Fruit fly (Drosophila melanogaster) whole organism, prepupa: ENCODE results near the gene CG33689.

Source experiments
- Blimp-1 ChIP-seq: fragments of 200-800 bp; sonication (Bioruptor generic); optimal IDR thresholded peaks from 3 replicates; lab custom pipeline; 2017; ENCODE audit warnings: missing biosample characterization, missing genetic modification characterization, mild to moderate bottlenecking, moderate library complexity, missing genetic modification reagents
- CG10631 ChIP-seq: fragments of 200-800 bp; sonication (Bioruptor generic); optimal IDR thresholded peaks from 2 replicates; lab custom pipeline; 2016; ENCODE audit warnings: missing biosample characterization, missing genetic modification characterization
- CG10669 ChIP-seq: fragments of 200-800 bp; sonication (Bioruptor generic); optimal IDR thresholded peaks from 3 replicates; lab custom pipeline; 2018; ENCODE audit warnings: missing biosample characterization, mild to moderate bottlenecking, missing genetic modification characterization, moderate library complexity
- CG11294 ChIP-seq: fragments of 200-800 bp; sonication (Bioruptor generic); IDR thresholded peaks from 2 replicates; pipeline ENCODE4 v1.3.6; 2022; ENCODE audit warnings: missing biosample characterization, missing genetic modification characterization
- CG11762 ChIP-seq: fragments of 200-800 bp; sonication (Bioruptor generic); optimal IDR thresholded peaks from 3 replicates; lab custom pipeline; 2016; ENCODE audit warnings: missing biosample characterization, missing genetic modification characterization; ENCODE audit not compliant: insufficient read depth
- CG15336 ChIP-seq: fragments of 200-800 bp; sonication (Bioruptor generic); IDR thresholded peaks from 2 replicates; pipeline ENCODE4 v1.3.6; 2022; ENCODE audit warnings: missing biosample characterization, missing genetic modification characterization
- CG1621 ChIP-seq: fragments of 200-800 bp; sonication (Bioruptor generic); optimal IDR thresholded peaks from 3 replicates; lab custom pipeline; 2018; ENCODE audit warnings: missing biosample characterization, mild to moderate bottlenecking, missing genetic modification characterization
- CG16779 ChIP-seq: fragments of 200-800 bp; sonication (Bioruptor generic); optimal IDR thresholded peaks from 3 replicates; lab custom pipeline; 2017; ENCODE audit warnings: missing biosample characterization, mild to moderate bottlenecking, missing genetic modification characterization
- CG3032 ChIP-seq: fragments of 200-800 bp; optimal IDR thresholded peaks from 2 replicates; lab custom pipeline; 2019; ENCODE audit warnings: missing biosample characterization, mild to moderate bottlenecking, missing genetic modification characterization, moderate library complexity
- CG31627 ChIP-seq: fragments of 200-800 bp; sonication (Bioruptor generic); optimal IDR thresholded peaks from 3 replicates; lab custom pipeline; 2016; ENCODE audit warnings: missing biosample characterization, missing genetic modification characterization
- CG32006 ChIP-seq: fragments of 200-800 bp; sonication (Bioruptor generic); optimal IDR thresholded peaks from 3 replicates; lab custom pipeline; 2017; ENCODE audit warnings: missing biosample characterization, mild to moderate bottlenecking, missing genetic modification characterization
- CG34406 ChIP-seq: fragments of 200-800 bp; sonication (Bioruptor generic); optimal IDR thresholded peaks from 3 replicates; lab custom pipeline; 2016; ENCODE audit warnings: missing biosample characterization, missing genetic modification characterization
- CG3919 ChIP-seq: fragments of 200-800 bp; sonication (Bioruptor generic); optimal IDR thresholded peaks from 3 replicates; lab custom pipeline; 2016; ENCODE audit warnings: missing biosample characterization, missing genetic modification characterization
- CG4318 ChIP-seq: fragments of 200-800 bp; sonication (Bioruptor generic); optimal IDR thresholded peaks from 3 replicates; lab custom pipeline; 2017; ENCODE audit warnings: missing biosample characterization, mild to moderate bottlenecking, missing genetic modification characterization
- CG6163 ChIP-seq: fragments of 200-800 bp; sonication (Bioruptor generic); IDR thresholded peaks from 3 replicates; pipeline ENCODE4 v1.3.6; 2022; ENCODE audit warnings: missing biosample characterization, missing genetic modification characterization
- CG6792 ChIP-seq: fragments of 200-800 bp; sonication (Bioruptor generic); optimal IDR thresholded peaks from 3 replicates; lab custom pipeline; 2016; ENCODE audit warnings: missing biosample characterization, missing genetic modification characterization
- CG6808 ChIP-seq: fragments of 200-800 bp; sonication (Bioruptor generic); optimal IDR thresholded peaks from 3 replicates; lab custom pipeline; 2017; ENCODE audit warnings: missing biosample characterization, missing genetic modification characterization, mild to moderate bottlenecking, moderate library complexity, missing genetic modification reagents
- CG8119 ChIP-seq: fragments of 200-800 bp; sonication (Bioruptor generic); IDR thresholded peaks from 3 replicates; pipeline ENCODE4 v1.3.6; 2022; ENCODE audit warnings: missing biosample characterization, missing genetic modification characterization
- Eip75B ChIP-seq: fragments of 200-800 bp; sonication (Bioruptor generic); optimal IDR thresholded peaks from 3 replicates; lab custom pipeline; 2016; ENCODE audit warnings: missing biosample characterization, missing genetic modification characterization
- Hr38 ChIP-seq: sonication (Bioruptor generic); optimal IDR thresholded peaks from 2 replicates; lab custom pipeline; 2016; ENCODE audit warnings: missing biosample characterization, missing genetic modification characterization
- Hr4 ChIP-seq: fragments of 200-800 bp; sonication (Bioruptor generic); optimal IDR thresholded peaks from 3 replicates; lab custom pipeline; 2016; ENCODE audit warnings: missing biosample characterization, missing genetic modification characterization
- Lpt ChIP-seq: fragments of 200-800 bp; sonication (Bioruptor generic); optimal IDR thresholded peaks from 3 replicates; lab custom pipeline; 2016; ENCODE audit warnings: missing biosample characterization, missing genetic modification characterization
- Met ChIP-seq: fragments of 200-800 bp; sonication (Bioruptor generic); optimal IDR thresholded peaks from 3 replicates; lab custom pipeline; 2016; ENCODE audit warnings: missing biosample characterization, missing genetic modification characterization
- Smox ChIP-seq: fragments of 200-800 bp; sonication (Bioruptor generic); optimal IDR thresholded peaks from 3 replicates; lab custom pipeline; 2016; ENCODE audit warnings: missing biosample characterization, missing genetic modification characterization
- Sox102F ChIP-seq: fragments of 200-800 bp; sonication (Bioruptor generic); optimal IDR thresholded peaks from 2 replicates; lab custom pipeline; 2016; ENCODE audit warnings: missing biosample characterization, mild to moderate bottlenecking, missing genetic modification characterization
- Sox14 ChIP-seq: fragments of 200-800 bp; sonication (Bioruptor generic); optimal IDR thresholded peaks from 3 replicates; lab custom pipeline; 2016; ENCODE audit warnings: missing biosample characterization, missing genetic modification characterization
- achi ChIP-seq: fragments of 200-800 bp; sonication (Bioruptor generic); optimal IDR thresholded peaks from 3 replicates; lab custom pipeline; 2016; ENCODE audit warnings: missing biosample characterization, missing genetic modification characterization
- dac ChIP-seq: fragments of 200-800 bp; sonication (Bioruptor generic); optimal IDR thresholded peaks from 2 replicates; lab custom pipeline; 2017; ENCODE audit warnings: missing biosample characterization, mild to moderate bottlenecking, missing genetic modification characterization
- dsx ChIP-seq: fragments of 200-800 bp; optimal IDR thresholded peaks from 3 replicates; lab custom pipeline; 2019; ENCODE audit warnings: missing biosample characterization, mild to moderate bottlenecking, missing genetic modification characterization, moderate library complexity; ENCODE audit not compliant: poor library complexity, severe bottlenecking
- eg ChIP-seq: fragments of 200-800 bp; sonication (Bioruptor generic); IDR thresholded peaks from 3 replicates; pipeline ENCODE4 v1.3.6; 2022; ENCODE audit warnings: missing biosample characterization, missing genetic modification characterization
- esn ChIP-seq: fragments of 200-800 bp; sonication (Bioruptor generic); optimal IDR thresholded peaks from 2 replicates; lab custom pipeline; 2016; ENCODE audit warnings: missing biosample characterization, mild to moderate bottlenecking, missing genetic modification characterization, moderate library complexity
- fd59A ChIP-seq: fragments of 200-800 bp; sonication (Bioruptor generic); optimal IDR thresholded peaks from 2 replicates; lab custom pipeline; 2017; ENCODE audit warnings: missing biosample characterization, mild to moderate bottlenecking, missing genetic modification characterization, missing genetic modification reagents
- fd85E ChIP-seq: fragments of 200-800 bp; sonication (Bioruptor generic); optimal IDR thresholded peaks from 3 replicates; lab custom pipeline; 2016; ENCODE audit warnings: missing biosample characterization, missing genetic modification characterization
- lz ChIP-seq: fragments of 200-800 bp; sonication (Bioruptor generic); optimal IDR thresholded peaks from 3 replicates; lab custom pipeline; 2016; ENCODE audit warnings: missing biosample characterization, missing genetic modification characterization
- net ChIP-seq: fragments of 200-800 bp; sonication (Bioruptor generic); optimal IDR thresholded peaks from 3 replicates; lab custom pipeline; 2016; ENCODE audit warnings: missing biosample characterization, missing genetic modification characterization
- pdm3 ChIP-seq: fragments of 200-800 bp; sonication (Bioruptor generic); optimal IDR thresholded peaks from 3 replicates; lab custom pipeline; 2016; ENCODE audit warnings: missing biosample characterization, missing genetic modification characterization
- salr ChIP-seq, 2 experiments: fragments of 200-800 bp; sonication (Bioruptor generic); optimal IDR thresholded peaks; 3 replicates each; lab custom pipeline; 2016 to 2018; ENCODE audit warnings: missing biosample characterization in 2 of 2, missing genetic modification characterization in 2 of 2, mild to moderate bottlenecking in 1 of 2
- spab ChIP-seq: fragments of 200-800 bp; sonication (Bioruptor generic); optimal IDR thresholded peaks from 2 replicates; lab custom pipeline; 2017; ENCODE audit warnings: missing biosample characterization, mild to moderate bottlenecking, missing genetic modification characterization, missing genetic modification reagents
- ss ChIP-seq, 2 experiments: fragments of 200-800 bp; sonication (Bioruptor generic); optimal IDR thresholded peaks; 2 replicates in 1 of 2; 3 replicates in 1 of 2; lab custom pipeline; 2017 to 2018; ENCODE audit warnings: mild to moderate bottlenecking in 2 of 2, missing biosample characterization in 2 of 2, missing genetic modification characterization in 2 of 2, moderate library complexity in 1 of 2
- topi ChIP-seq: fragments of 200-800 bp; sonication (Bioruptor generic); optimal IDR thresholded peaks from 3 replicates; lab custom pipeline; 2016; ENCODE audit warnings: missing biosample characterization, missing genetic modification characterization
- vri ChIP-seq: fragments of 200-800 bp; sonication (Bioruptor generic); optimal IDR thresholded peaks from 3 replicates; lab custom pipeline; 2016; ENCODE audit warnings: missing biosample characterization, mild to moderate bottlenecking, missing genetic modification characterization

The CG33689 gene

dm6 chr3L:16157251-16158190, 42.5 kb upstream of the CG33689 start (continued):
- TF ChIP-seq CG6808 (GFP tag; lab: Kevin White, UChicago): peak; percentile 2
- peak; percentile 21 for TF ChIP-seq Lpt (GFP tag; lab: Kevin White, UChicago)
- peak; percentile 10 for TF ChIP-seq spab (GFP tag; lab: Kevin White, UChicago)
- TF ChIP-seq Met: peak; percentile 38
- no peak for TF ChIP-seq Hr38 (GFP tag; lab: Kevin White, UChicago)
- peak; percentile 43 for TF ChIP-seq CG3032 (tag; lab: Kevin White, UChicago)
- no peak for TF ChIP-seq Sox102F (GFP tag; lab: Kevin White, UChicago)
- peak; percentile 47 for TF ChIP-seq CG10669 (GFP tag; lab: Kevin White, UChicago)
- TF ChIP-seq CG8119: peak; percentile 70
- peak; percentile 60 for TF ChIP-seq CG4318 (GFP tag; lab: Kevin White, UChicago)
- TF ChIP-seq Hr4 (GFP tag; lab: Kevin White, UChicago): peak; percentile 77
- peak in 1 of 2 experiments; percentile 71 for TF ChIP-seq salr (GFP tag; optimal IDR thresholded peaks at IDR 0.05; lab: Kevin White, UChicago)
- peak; percentile 37 for TF ChIP-seq CG31627 (GFP tag; lab: Kevin White, UChicago)
- peak; percentile 84 for TF ChIP-seq CG32006 (GFP tag; lab: Kevin White, UChicago)
- peak; percentile 16 for TF ChIP-seq net (GFP tag; lab: Kevin White, UChicago)
- peak; percentile 9 for TF ChIP-seq dsx (GFP tag; lab: Kevin White, UChicago)
- peak; percentile 51; the same call in 1 of the 3 replicates for TF ChIP-seq CG6163 (GFP tag; lab: Robert Waterston, UW)
- peak; percentile 62 for TF ChIP-seq CG10631
- TF ChIP-seq CG11294 (GFP tag; lab: Robert Waterston, UW): peak; percentile 52; the same call in 1 of the 2 replicates
- TF ChIP-seq CG11762: peak; percentile 41
- TF ChIP-seq achi (GFP tag; lab: Kevin White, UChicago): peak; percentile 57
- no peak for TF ChIP-seq dac (GFP tag; lab: Kevin White, UChicago)
- TF ChIP-seq CG1621 (tag; lab: Kevin White, UChicago): no peak
- peak; percentile 62 for TF ChIP-seq Eip75B (GFP tag; lab: Kevin White, UChicago)
- TF ChIP-seq CG34406 (GFP tag; lab: Kevin White, UChicago): peak; percentile 37
- no peak for TF ChIP-seq Blimp-1 (GFP tag; lab: Kevin White, UChicago)
- no peak for TF ChIP-seq fd59A
- TF ChIP-seq topi (GFP tag; lab: Kevin White, UChicago): peak; percentile 42
- peak; percentile 48 for TF ChIP-seq lz
- TF ChIP-seq CG15336 (GFP tag; lab: Robert Waterston, UW): no peak
- peak; percentile 26 for TF ChIP-seq Smox
- TF ChIP-seq CG6792: peak; percentile 7
- peak; percentile 59 for TF ChIP-seq Sox14 (GFP tag; lab: Kevin White, UChicago)
- TF ChIP-seq vri (GFP tag; lab: Kevin White, UChicago): no peak
- TF ChIP-seq CG16779 (tag; lab: Kevin White, UChicago): peak; percentile 52
- TF ChIP-seq pdm3 (GFP tag; lab: Kevin White, UChicago): peak; percentile 57
- peak; percentile 40 for TF ChIP-seq esn (GFP tag; lab: Kevin White, UChicago)
- no peak for TF ChIP-seq fd85E (GFP tag; lab: Kevin White, UChicago)
- TF ChIP-seq CG3919 (GFP tag; lab: Kevin White, UChicago): peak; percentile 58
- TF ChIP-seq, all 60 proteins: peak for 45

- TF ChIP-seq salr (GFP tag; optimal IDR thresholded peaks at IDR 0.05; lab: Kevin White, UChicago) (peak in 1 of 2 experiments; percentile 5), eg (peak; percentile 29; the same call in 1 of the 3 replicates), Smox (no peak), ss (GFP tag; optimal IDR thresholded peaks at IDR 0.05; lab: Kevin White, UChicago) (peak; percentile 7 to 32)
- TF ChIP-seq, all 60 proteins: peak for 3
These were observed 41.7 kb upstream of the CG33689 start for dm6 chr3L:16158322-16158721.
